Worm (Caenorhabditis elegans) whole organism, L4 larva: ENCODE results near the gene rha-2.
A peak's percentile ranks its signal among the peaks of the same experiment; 100 is the strongest.

Experiments used
- gei-8 ChIP-seq: fragments of 200-800 bp; sonication (Bioruptor generic); optimal IDR thresholded peaks from 2 replicates; lab custom pipeline; 2018; ENCODE audit warnings: mild to moderate bottlenecking, missing genetic modification characterization, missing compliant biosample characterization
- lin-15B ChIP-seq: fragments of 150-350 bp; sonication (generic microtip); optimal IDR thresholded peaks from 3 replicates; lab custom pipeline; 2014; ENCODE audit warnings: missing biosample characterization, missing genetic modification characterization
- nhr-237 ChIP-seq: sonication (generic microtip); optimal IDR thresholded peaks from 2 replicates; lab custom pipeline; 2017; ENCODE audit warnings: missing biosample characterization, missing genetic modification characterization
- nhr-77 ChIP-seq: fragments of 150-350 bp; optimal IDR thresholded peaks from 2 replicates; lab custom pipeline; 2014; ENCODE audit warnings: missing biosample characterization, missing genetic modification characterization
- unc-39 ChIP-seq: sonication (generic microtip); optimal IDR thresholded peaks from 2 replicates; lab custom pipeline; 2017; ENCODE audit warnings: missing biosample characterization, missing genetic modification characterization
- unc-62 ChIP-seq, 3 experiments: fragments of 150-350 bp in 1 of 3; sonication (generic microtip); optimal IDR thresholded peaks in 2 of 3; peaks in 1 of 3; 1 replicate in 1 of 3; 2 replicates in 2 of 3; lab custom pipeline; 2014 to 2017; ENCODE audit warnings: missing biosample characterization in 3 of 3, missing genetic modification characterization in 3 of 3, missing genetic modification reagents in 3 of 3, missing genotype in 1 of 3

- TF ChIP-seq lin-15B (no peak), gei-8 (GFP tag; lab: Kevin White, UChicago) (no peak), unc-62 (GFP tag; optimal IDR thresholded peaks at IDR 0.05 in 1 of 2; lab: Kevin White, UChicago) (peak in 1 of 2 experiments; percentile 37), unc-62 (tag; optimal IDR thresholded peaks at IDR 0.05; lab: Kevin White, UChicago) (no peak), unc-39 (tag; lab: Kevin White, UChicago) (no peak), nhr-237 (tag; lab: Kevin White, UChicago) (no peak), nhr-77 (tag; lab: Kevin White, UChicago) (no peak)
Observed at ce11 chrIII:8654400-8654980, 40.1 kb upstream of the rha-2 start.
